Worm (Caenorhabditis elegans) whole organism, late embryonic: ENCODE results near the gene abu-10.

Experiments used
- K02D7.2 ChIP-seq: sonication (generic microtip); optimal IDR thresholded peaks from 2 replicates; lab custom pipeline; 2017; ENCODE audit warnings: mild to moderate bottlenecking, missing genetic modification characterization, missing compliant biosample characterization
- Y22D7AL.16 ChIP-seq: sonication (generic microtip); optimal IDR thresholded peaks from 2 replicates; lab custom pipeline; 2016; ENCODE audit warnings: missing genetic modification characterization, missing compliant biosample characterization
- ceh-14 ChIP-seq: sonication (generic microtip); optimal IDR thresholded peaks from 2 replicates; lab custom pipeline; 2016; ENCODE audit warnings: missing genotype, missing genetic modification characterization, missing compliant biosample characterization
- ceh-18 ChIP-seq: sonication (generic microtip); optimal IDR thresholded peaks from 2 replicates; lab custom pipeline; 2016; ENCODE audit warnings: missing genetic modification characterization, missing compliant biosample characterization
- ceh-2 ChIP-seq: sonication (generic microtip); optimal IDR thresholded peaks from 2 replicates; lab custom pipeline; 2016; ENCODE audit warnings: missing genotype, missing genetic modification characterization, missing compliant biosample characterization
- ceh-22 ChIP-seq: sonication (generic microtip); optimal IDR thresholded peaks from 2 replicates; lab custom pipeline; 2017; ENCODE audit warnings: missing biosample characterization, missing genetic modification characterization
- ceh-24 ChIP-seq: sonication (generic microtip); optimal IDR thresholded peaks from 2 replicates; lab custom pipeline; 2016; ENCODE audit warnings: mild to moderate bottlenecking, missing genetic modification characterization, missing compliant biosample characterization
- ceh-31 ChIP-seq: sonication (generic microtip); optimal IDR thresholded peaks from 2 replicates; lab custom pipeline; 2016; ENCODE audit warnings: missing genetic modification characterization, missing compliant biosample characterization
- ceh-45 ChIP-seq: fragments of 200-800 bp; sonication (Bioruptor generic); IDR thresholded peaks from 2 replicates; pipeline ENCODE4 v1.3.6; 2022; ENCODE audit warnings: missing genetic modification reagents, missing genetic modification characterization, missing compliant biosample characterization
- ceh-48 ChIP-seq: sonication (generic microtip); optimal IDR thresholded peaks from 2 replicates; lab custom pipeline; 2016; ENCODE audit warnings: missing genetic modification characterization, inconsistent platforms, missing compliant biosample characterization
- dmd-4 ChIP-seq: sonication (generic microtip); optimal IDR thresholded peaks from 2 replicates; lab custom pipeline; 2016; ENCODE audit warnings: borderline replicate concordance, missing genetic modification characterization, missing compliant biosample characterization
- dve-1 ChIP-seq: sonication (generic microtip); optimal IDR thresholded peaks from 2 replicates; lab custom pipeline; 2017; ENCODE audit warnings: antibody characterized with exemption, mild to moderate bottlenecking, missing genetic modification characterization, missing compliant biosample characterization
- ets-4 ChIP-seq: sonication (generic microtip); optimal IDR thresholded peaks from 2 replicates; lab custom pipeline; 2016; ENCODE audit warnings: missing genetic modification characterization, missing compliant biosample characterization
- eyg-1 ChIP-seq: sonication (generic microtip); optimal IDR thresholded peaks from 2 replicates; lab custom pipeline; 2016; ENCODE audit warnings: missing genotype, missing genetic modification characterization, missing compliant biosample characterization
- fax-1 ChIP-seq: sonication (generic microtip); optimal IDR thresholded peaks from 2 replicates; lab custom pipeline; 2016; ENCODE audit warnings: missing genotype, missing genetic modification characterization, missing compliant biosample characterization
- hlh-15 ChIP-seq: sonication (generic microtip); optimal IDR thresholded peaks from 2 replicates; lab custom pipeline; 2016; ENCODE audit warnings: missing genetic modification characterization, missing compliant biosample characterization
- hlh-30 ChIP-seq: sonication (generic microtip); optimal IDR thresholded peaks from 2 replicates; lab custom pipeline; 2017; ENCODE audit warnings: antibody characterized with exemption, missing genetic modification characterization, missing compliant biosample characterization; ENCODE audit not compliant: insufficient read depth
- lim-6 ChIP-seq: sonication (generic microtip); optimal IDR thresholded peaks from 2 replicates; lab custom pipeline; 2016; ENCODE audit warnings: missing genetic modification characterization, missing compliant biosample characterization
- lin-11 ChIP-seq: fragments of 200-800 bp; sonication (Bioruptor generic); optimal IDR thresholded peaks from 2 replicates; lab custom pipeline; 2018; ENCODE audit warnings: mild to moderate bottlenecking, missing genetic modification characterization, missing compliant biosample characterization
- pax-1 ChIP-seq: fragments of 150-350 bp; optimal IDR thresholded peaks from 2 replicates; lab custom pipeline; 2014; ENCODE audit warnings: missing biosample characterization, missing genetic modification characterization
- pqm-1 ChIP-seq: sonication (generic microtip); optimal IDR thresholded peaks from 2 replicates; lab custom pipeline; 2016; ENCODE audit warnings: missing genetic modification characterization, missing compliant biosample characterization
- pros-1 ChIP-seq: fragments of 150-350 bp; optimal IDR thresholded peaks from 2 replicates; lab custom pipeline; 2014; ENCODE audit warnings: missing biosample characterization, missing genetic modification reagents, missing genetic modification characterization
- ref-2 ChIP-seq: sonication (generic microtip); optimal IDR thresholded peaks from 2 replicates; lab custom pipeline; 2016; ENCODE audit warnings: missing genetic modification characterization, missing compliant biosample characterization
- rnt-1 ChIP-seq: sonication (generic microtip); optimal IDR thresholded peaks from 2 replicates; lab custom pipeline; 2016; ENCODE audit warnings: missing genetic modification characterization, missing compliant biosample characterization
- sdc-2 ChIP-seq: sonication (generic microtip); optimal IDR thresholded peaks from 2 replicates; lab custom pipeline; 2016; ENCODE audit warnings: missing genotype, missing genetic modification characterization, missing compliant biosample characterization
- sox-4 ChIP-seq: sonication (generic microtip); optimal IDR thresholded peaks from 2 replicates; lab custom pipeline; 2017; ENCODE audit warnings: mild to moderate bottlenecking, missing genetic modification characterization, inconsistent platforms, missing compliant biosample characterization
- syd-9 ChIP-seq: sonication (generic microtip); optimal IDR thresholded peaks from 2 replicates; lab custom pipeline; 2016; ENCODE audit warnings: mild to moderate bottlenecking, missing genetic modification characterization, moderate library complexity, missing compliant biosample characterization
- tbx-2 ChIP-seq: sonication (generic microtip); optimal IDR thresholded peaks from 2 replicates; lab custom pipeline; 2016; ENCODE audit warnings: missing genetic modification characterization, missing compliant biosample characterization
- unc-3 ChIP-seq, 2 experiments: fragments of 200-800 bp in 1 of 2; sonication (Bioruptor generic) in 1 of 2; sonication (generic microtip) in 1 of 2; conservative IDR thresholded peaks in 1 of 2; optimal IDR thresholded peaks in 1 of 2; 2 replicates each; pipeline versions ENCODE4 v1.3.6 to Lab custom; 2016 to 2022; ENCODE audit warnings: missing compliant biosample characterization in 2 of 2, missing genetic modification characterization in 2 of 2, missing genetic modification reagents in 1 of 2
- unc-42 ChIP-seq: sonication (generic microtip); optimal IDR thresholded peaks from 2 replicates; lab custom pipeline; 2016; ENCODE audit warnings: missing genotype, missing genetic modification characterization, missing compliant biosample characterization
- unc-55 ChIP-seq: sonication (generic microtip); optimal IDR thresholded peaks from 2 replicates; lab custom pipeline; 2017; ENCODE audit warnings: missing biosample characterization, missing genetic modification reagents, missing genetic modification characterization

abu-10 gene

ce11 chrX:3783659-3784058, 14.3 kb upstream of the abu-10 start:
- TF ChIP-seq Y22D7AL.16 (tag; lab: Kevin White, UChicago) (no peak), unc-42 (tag; lab: Kevin White, UChicago) (no peak), ceh-45 (GFP tag; lab: Robert Waterston, UW) (no peak), unc-3 (GFP tag; conservative IDR thresholded peaks at IDR 0.05; lab: Robert Waterston, UW) (no peak), unc-3 (tag; optimal IDR thresholded peaks at IDR 0.05; lab: Kevin White, UChicago) (no peak), rnt-1 (tag; lab: Kevin White, UChicago) (no peak)

- no peak for TF ChIP-seq sdc-2 (tag; lab: Kevin White, UChicago)
- no peak for TF ChIP-seq ceh-24
- no peak for TF ChIP-seq hlh-15 (tag; lab: Kevin White, UChicago)
- TF ChIP-seq ceh-48 (tag; lab: Kevin White, UChicago): no peak
- no peak for TF ChIP-seq ets-4
- no peak for TF ChIP-seq ref-2 (tag; lab: Kevin White, UChicago)
- TF ChIP-seq ceh-14 (tag; lab: Kevin White, UChicago): no peak
- TF ChIP-seq lin-11 (tag; lab: Kevin White, UChicago): no peak
- TF ChIP-seq ceh-22: no peak
- no peak for TF ChIP-seq ceh-31 (tag; lab: Kevin White, UChicago)
- no peak for TF ChIP-seq eyg-1 (tag; lab: Kevin White, UChicago)
- no peak for TF ChIP-seq pros-1 (tag; lab: Kevin White, UChicago)
Measured at ce11 chrX:3785111-3785808, 12.7 kb upstream of the abu-10 start.

ce11 chrX:3787431-3788076, 10.4 kb upstream of the abu-10 start, which contains the start of gene pmpl-1:
Gene pmpl-1 (plus strand): TSS chrX:3788026.
- TF ChIP-seq ceh-18 (tag; lab: Kevin White, UChicago) (peak; percentile 35), syd-9 (tag; lab: Kevin White, UChicago) (no peak), unc-42 (tag; lab: Kevin White, UChicago) (peak; percentile 9), hlh-30 (tag; lab: Kevin White, UChicago) (peak; percentile 70), tbx-2 (peak; percentile 52), unc-55 (GFP tag; lab: Kevin White, UChicago) (peak; percentile 58), sdc-2 (tag; lab: Kevin White, UChicago) (peak; percentile 21), pros-1 (tag; lab: Kevin White, UChicago) (no peak)
- TF ChIP-seq, all 69 proteins: peak for 6

ce11 chrX:3788483-3788882, 9.5 kb upstream of the abu-10 start:
- TF ChIP-seq K02D7.2 (tag; lab: Kevin White, UChicago) (no peak), rnt-1 (tag; lab: Kevin White, UChicago) (no peak), ceh-14 (tag; lab: Kevin White, UChicago) (no peak), unc-55 (GFP tag; lab: Kevin White, UChicago) (no peak), ceh-22 (no peak), hlh-30 (tag; lab: Kevin White, UChicago) (no peak), ref-2 (tag; lab: Kevin White, UChicago) (no peak), eyg-1 (tag; lab: Kevin White, UChicago) (no peak), lim-6 (no peak), pax-1 (tag; lab: Kevin White, UChicago) (no peak), tbx-2 (peak; percentile 16), sox-4 (no peak), pqm-1 (tag; lab: Kevin White, UChicago) (no peak), fax-1 (no peak), dve-1 (tag; lab: Kevin White, UChicago) (peak; percentile 13), dmd-4 (tag; lab: Kevin White, UChicago) (no peak), ceh-18 (tag; lab: Kevin White, UChicago) (peak; percentile 48), ceh-2 (tag; lab: Kevin White, UChicago) (no peak)
- TF ChIP-seq, all 69 proteins: peak for 3
